Worm (Caenorhabditis elegans): ENCODE measurements around the gene C44H9.4.

The C44H9.4 gene

ce11 chrV:12795927-12796326 is 39.6 kb upstream of the C44H9.4 start:
- TF ChIP-seq mbf-1 (tag; optimal IDR thresholded peaks at IDR 0.05) = no peak
- TF ChIP-seq gmeb-1 (tag; optimal IDR thresholded peaks at IDR 0.05) = no peak

DNA sequence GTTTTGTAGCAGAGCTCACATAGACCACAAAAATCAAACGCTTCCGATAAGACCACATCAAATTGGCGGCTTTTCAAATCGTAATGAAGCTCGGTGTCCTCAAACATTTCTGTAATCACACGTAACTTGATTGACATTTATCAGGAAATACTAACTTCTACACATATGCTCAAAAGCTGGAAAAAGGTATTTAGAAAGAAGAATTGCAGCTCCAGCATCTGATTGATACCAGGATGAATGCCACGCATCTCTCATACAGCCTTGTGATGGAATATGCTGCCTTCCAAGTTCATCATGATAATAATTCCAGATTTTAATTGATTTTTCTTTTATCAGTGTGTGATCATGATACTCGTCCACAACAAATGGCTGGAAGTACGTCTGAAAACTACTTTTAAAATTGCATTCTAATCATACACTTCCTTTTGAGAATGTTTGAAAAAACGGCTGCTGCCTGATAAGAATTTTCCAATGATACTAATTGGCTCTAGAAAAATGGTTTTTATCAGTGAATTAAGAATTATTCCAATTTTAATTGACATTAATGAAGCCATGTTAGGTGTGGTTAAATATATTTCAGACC is 38.5 kb upstream of the C44H9.4 start:
- TF ChIP-seq ceh-16 (tag; optimal IDR thresholded peaks at IDR 0.05) = no peak
- no peak for TF ChIP-seq ztf-11 (tag; optimal IDR thresholded peaks at IDR 0.05)
- TF ChIP-seq Y55F3AM.14 (GFP tag; optimal IDR thresholded peaks at IDR 0.05) = no peak
- TF ChIP-seq gmeb-1 (tag; optimal IDR thresholded peaks at IDR 0.05) = no peak
- no peak for TF ChIP-seq dmd-4 (tag; optimal IDR thresholded peaks at IDR 0.05)
- no peak for TF ChIP-seq aly-2 (tag; optimal IDR thresholded peaks at IDR 0.05)
- no peak for TF ChIP-seq nhr-21 (tag; optimal IDR thresholded peaks at IDR 0.05)
- TF ChIP-seq ztf-1 (GFP tag; conservative IDR thresholded peaks at IDR 0.05) = no peak
- TF ChIP-seq R02D3.7 (tag; optimal IDR thresholded peaks at IDR 0.05) = no peak

- no peak for TF ChIP-seq elt-3 (tag; optimal IDR thresholded peaks at IDR 0.05)
- no peak for TF ChIP-seq blmp-1 (tag; optimal IDR thresholded peaks at IDR 0.05; ENCODE audit: insufficient read depth)
- no peak for TF ChIP-seq ztf-11 (tag; optimal IDR thresholded peaks at IDR 0.05)
Measured at ce11 chrV:12797992-12798391, 37.5 kb upstream of the C44H9.4 start, which contains the start of gene ugt-6. ugt-6 (minus strand) TSS chrV:12798224.

- TF ChIP-seq Y55F3AM.14 (GFP tag; optimal IDR thresholded peaks at IDR 0.05) (no peak), alr-1 (tag; optimal IDR thresholded peaks at IDR 0.05) (no peak), nhr-10 (tag; optimal IDR thresholded peaks at IDR 0.05) (no peak), gmeb-1 (tag; optimal IDR thresholded peaks at IDR 0.05) (no peak), ama-1 (optimal IDR thresholded peaks at IDR 0.05) (no peak), nhr-21 (tag; optimal IDR thresholded peaks at IDR 0.05) (no peak), fos-1 (tag; optimal IDR thresholded peaks at IDR 0.05) (no peak), unc-55 (GFP tag; optimal IDR thresholded peaks at IDR 0.05) (no peak), skn-1 (tag; optimal IDR thresholded peaks at IDR 0.05) (no peak), elt-1 (tag; optimal IDR thresholded peaks at IDR 0.05) (no peak), nhr-11 (tag; optimal IDR thresholded peaks at IDR 0.05) (no peak), nhr-77 (tag; optimal IDR thresholded peaks at IDR 0.05) (no peak), F13H6.1 (tag; optimal IDR thresholded peaks at IDR 0.05) (no peak), aly-2 (tag; optimal IDR thresholded peaks at IDR 0.05) (no peak)
Measured at ce11 chrV:12800171-12800570, 35.3 kb upstream of the C44H9.4 start, which contains the start of gene ugt-3. ugt-3 (minus strand) TSS chrV:12800271.

ce11 chrV:12803274-12803673 is 32.2 kb upstream of the C44H9.4 start, which contains the start of gene srbc-45:
srbc-45 (plus strand) TSS chrV:12803574.
- TF ChIP-seq nhr-10 (tag; optimal IDR thresholded peaks at IDR 0.05) = no peak
- no peak for TF ChIP-seq fos-1 (tag; optimal IDR thresholded peaks at IDR 0.05)
- TF ChIP-seq sem-4 (tag; optimal IDR thresholded peaks at IDR 0.05) = no peak
- TF ChIP-seq ztf-4 (tag; optimal IDR thresholded peaks at IDR 0.05) = no peak
- TF ChIP-seq lsy-2 (tag; optimal IDR thresholded peaks at IDR 0.05) = no peak
- TF ChIP-seq elt-3 (tag; optimal IDR thresholded peaks at IDR 0.05) = no peak
- no peak for TF ChIP-seq zag-1 (tag; optimal IDR thresholded peaks at IDR 0.05)
- TF ChIP-seq ztf-11 (tag; optimal IDR thresholded peaks at IDR 0.05) = no peak
- no peak for TF ChIP-seq peb-1 (tag; optimal IDR thresholded peaks at IDR 0.05)
- TF ChIP-seq dmd-4 (tag; optimal IDR thresholded peaks at IDR 0.05) = no peak
- no peak for TF ChIP-seq unc-39 (tag; optimal IDR thresholded peaks at IDR 0.05)
- TF ChIP-seq alr-1 (tag; optimal IDR thresholded peaks at IDR 0.05) = no peak

DNA sequence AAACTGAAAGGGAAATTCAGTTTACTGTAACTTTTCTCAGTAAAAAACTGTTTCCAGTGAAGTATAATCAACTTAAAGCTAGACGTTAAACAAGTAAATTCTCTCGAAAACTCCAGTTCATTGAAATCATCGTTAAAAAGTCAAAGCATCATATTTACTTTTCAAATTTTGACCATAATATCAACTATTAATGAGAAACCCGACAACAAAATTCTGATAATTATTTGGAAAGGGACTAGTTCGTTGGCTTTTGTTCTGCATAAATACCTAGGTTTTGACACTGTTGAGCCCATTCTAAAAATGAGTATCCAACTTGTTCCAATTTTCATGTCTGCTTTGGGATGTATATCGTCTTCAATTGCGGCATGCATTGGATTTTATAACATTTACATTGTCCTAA is 29.3 kb upstream of the C44H9.4 start, which contains the start of gene ZC443.7:
TSS of gene ZC443.7 (plus strand) at position 301 of the 400 bp plus-strand sequence.
- no peak for TF ChIP-seq sem-4 (tag; optimal IDR thresholded peaks at IDR 0.05)
- no peak for TF ChIP-seq lin-39 (tag; optimal IDR thresholded peaks at IDR 0.05)
- no peak for TF ChIP-seq nhr-6 (tag; optimal IDR thresholded peaks at IDR 0.05)
- no peak for TF ChIP-seq F13H6.1 (tag; optimal IDR thresholded peaks at IDR 0.05)
- TF ChIP-seq lin-13 (GFP tag; optimal IDR thresholded peaks at IDR 0.05) = no peak
- TF ChIP-seq elt-1 (tag; optimal IDR thresholded peaks at IDR 0.05) = no peak
- no peak for TF ChIP-seq ama-1 (optimal IDR thresholded peaks at IDR 0.05)
- TF ChIP-seq aly-2 (tag; optimal IDR thresholded peaks at IDR 0.05) = no peak
- no peak for TF ChIP-seq nhr-237 (tag; optimal IDR thresholded peaks at IDR 0.05)
- TF ChIP-seq peb-1 (tag; optimal IDR thresholded peaks at IDR 0.05) = no peak
- TF ChIP-seq R02D3.7 (tag; optimal IDR thresholded peaks at IDR 0.05) = no peak
- TF ChIP-seq ceh-82 (tag; optimal IDR thresholded peaks at IDR 0.05) = no peak
- TF ChIP-seq nhr-129 (tag; optimal IDR thresholded peaks at IDR 0.05) = no peak
- no peak for TF ChIP-seq Y55F3AM.14 (GFP tag; optimal IDR thresholded peaks at IDR 0.05)
- no peak for TF ChIP-seq sma-9 (GFP tag; optimal IDR thresholded peaks at IDR 0.05)
- TF ChIP-seq sma-9 (tag; optimal IDR thresholded peaks at IDR 0.05) = no peak
